Fruit fly (Drosophila melanogaster): ENCODE data around the gene Blos3.

Gene Blos3

DNA sequence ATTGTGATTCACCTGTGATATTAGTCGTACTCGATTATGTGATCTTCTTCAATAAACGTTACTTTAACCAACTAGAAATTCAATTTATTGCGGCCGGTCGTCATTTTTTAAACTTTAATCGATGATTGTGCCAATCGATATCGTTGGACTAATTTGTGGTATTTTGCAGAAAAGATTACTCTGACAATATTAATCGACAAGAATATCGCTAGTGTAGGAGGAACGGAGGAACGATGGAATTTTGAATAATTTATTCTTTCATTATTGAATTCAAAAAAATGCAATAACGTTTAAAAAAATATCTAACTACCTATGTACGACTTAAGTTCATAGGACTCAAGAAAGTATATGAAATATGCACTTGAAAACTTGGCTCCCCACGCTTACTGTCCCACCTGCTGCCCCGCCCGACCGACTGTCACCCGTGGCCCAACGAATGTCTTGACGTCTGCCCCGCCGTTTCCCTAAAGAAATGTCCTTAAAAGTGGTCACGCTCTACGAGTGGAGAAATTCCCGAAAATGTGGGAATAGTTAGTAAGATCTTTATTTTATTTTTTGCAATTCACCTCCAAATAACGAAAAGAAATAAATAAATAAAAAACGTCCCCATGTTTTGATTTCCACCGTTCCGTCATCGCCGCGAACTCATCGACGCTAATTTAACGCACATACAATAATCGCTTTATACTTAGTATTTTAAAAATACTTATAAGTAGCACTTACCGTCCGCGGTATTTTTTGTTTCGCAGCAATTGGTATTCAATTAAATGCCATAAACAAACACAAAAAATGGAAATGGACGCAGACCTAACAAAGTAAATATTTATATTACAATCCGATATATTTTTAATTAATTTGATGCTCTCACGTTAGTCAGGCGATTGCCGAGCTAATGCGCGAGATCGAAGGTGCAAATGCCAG, 4.3 kb upstream of the Blos3 start, which contains the start of gene CG14074 (continued):
- TF ChIP-seq sna (GFP tag; IDR thresholded peaks at IDR 0.05; ENCODE audit: partially characterized antibody) (no peak), CG4404 (GFP tag; IDR thresholded peaks at IDR 0.05) (no peak), CG1602 (GFP tag; optimal IDR thresholded peaks at IDR 0.05) (no peak), Med (GFP tag) (peak; percentile 26), CG2129 (GFP tag; IDR thresholded peaks at IDR 0.05; ENCODE audit: partially characterized antibody) (peak; percentile 13; the same call in 1 of the 2 replicates), H15 (GFP tag; IDR thresholded peaks at IDR 0.05) (no peak), Pdp1 (GFP tag; optimal IDR thresholded peaks at IDR 0.05) (no peak), CG11398 (GFP tag; optimal IDR thresholded peaks at IDR 0.05) (no peak), btn (GFP tag; optimal IDR thresholded peaks at IDR 0.05) (no peak), CG13123 (GFP tag; optimal IDR thresholded peaks at IDR 0.05) (no peak), CG14667 (GFP tag; IDR thresholded peaks at IDR 0.05) (no peak), HmgZ (tag; optimal IDR thresholded peaks at IDR 0.05) (no peak), Opbp (GFP tag; IDR thresholded peaks at IDR 0.05; ENCODE audit: partially characterized antibody) (peak; percentile 78; the same call in 2 of the 3 replicates), CG18011 (GFP tag; optimal IDR thresholded peaks at IDR 0.05) (no peak), CG18599 (GFP tag; optimal IDR thresholded peaks at IDR 0.05) (no peak), sima (GFP tag; optimal IDR thresholded peaks at IDR 0.05) (no peak), ci (GFP tag; IDR thresholded peaks at IDR 0.05) (no peak), nerfin-1 (tag; optimal IDR thresholded peaks at IDR 0.05) (no peak), CG10321 (GFP tag; IDR thresholded peaks at IDR 0.05) (no peak)

DNA sequence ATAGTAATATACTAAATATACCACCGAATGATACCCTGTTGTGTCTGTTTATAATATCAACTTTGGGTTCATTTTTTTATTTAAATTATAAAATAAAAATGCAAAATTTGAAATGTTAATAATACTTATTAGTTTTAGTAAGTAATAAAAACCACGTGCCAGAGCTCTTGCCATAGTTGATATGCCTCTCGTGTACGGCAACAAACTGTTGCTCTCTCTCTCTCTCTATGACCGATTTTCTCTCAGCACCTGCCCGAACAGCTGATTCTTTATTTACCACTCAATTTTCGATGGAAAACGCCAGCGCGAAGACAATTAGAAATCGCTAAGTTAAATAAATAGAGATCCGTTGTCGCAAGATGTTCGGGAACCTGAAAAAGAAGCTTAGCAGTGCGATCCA, 2.5 kb upstream of the Blos3 start, which contains the start of gene Dysb:
Gene Dysb (plus strand): TSS at position 251 of the 400 bp plus-strand sequence.
- TF ChIP-seq fd102C (GFP tag; optimal IDR thresholded peaks at IDR 0.05) (peak; percentile 41), CG10565 (GFP tag; optimal IDR thresholded peaks at IDR 0.05) (no peak), Blimp-1 (GFP tag; optimal IDR thresholded peaks at IDR 0.05) (peak; percentile 88), Myb (GFP tag; optimal IDR thresholded peaks at IDR 0.05) (peak; percentile 4), da (GFP tag; optimal IDR thresholded peaks at IDR 0.05) (peak; percentile 5), CG7839 (tag; optimal IDR thresholded peaks at IDR 0.05) (peak; percentile 90), CG10654 (GFP tag; optimal IDR thresholded peaks at IDR 0.05) (peak; percentile 71), unpg (GFP tag; optimal IDR thresholded peaks at IDR 0.05) (peak; percentile 92), sima (GFP tag; optimal IDR thresholded peaks at IDR 0.05) (no peak), cad (GFP tag; optimal IDR thresholded peaks at IDR 0.05) (no peak), CG43689 (GFP tag; IDR thresholded peaks at IDR 0.05) (peak; percentile 67; the same call in 1 of the 2 replicates), aop (GFP tag; IDR thresholded peaks at IDR 0.05) (peak; percentile 74), Eip74EF (GFP tag; optimal IDR thresholded peaks at IDR 0.05) (peak in 1 of 2 experiments; percentile 78), ci (GFP tag; IDR thresholded peaks at IDR 0.05) (peak; percentile 95), toy (GFP tag; IDR thresholded peaks at IDR 0.05) (peak; percentile 77; the same call in 1 of the 2 replicates), CG4820 (GFP tag; optimal IDR thresholded peaks at IDR 0.05) (peak; percentile 63), eve (GFP tag; optimal IDR thresholded peaks at IDR 0.05) (no peak), pfk (GFP tag; optimal IDR thresholded peaks at IDR 0.05) (peak; percentile 38), Stat92E (GFP tag; optimal IDR thresholded peaks at IDR 0.05) (peak in 1 of 3 experiments; percentile 68), tio (GFP tag; optimal IDR thresholded peaks at IDR 0.05) (peak; percentile 67), CG42726 (GFP tag; IDR thresholded peaks at IDR 0.05; ENCODE audit: partially characterized antibody) (no peak), BtbVII (GFP tag; optimal IDR thresholded peaks at IDR 0.05) (peak; percentile 88), CG11695 (GFP tag; IDR thresholded peaks at IDR 0.05) (peak; percentile 91), CG30431 (GFP tag; optimal IDR thresholded peaks at IDR 0.05) (peak; percentile 59), CG4617 (GFP tag; optimal IDR thresholded peaks at IDR 0.05; ENCODE audit: borderline replicate concordance) (peak; percentile 39), rib (GFP tag; IDR thresholded peaks at IDR 0.05) (peak; percentile 81), Dbx (GFP tag; IDR thresholded peaks at IDR 0.05) (peak; percentile 92), schlank (tag; optimal IDR thresholded peaks at IDR 0.05) (peak; percentile 70), H2.0 (GFP tag; IDR thresholded peaks at IDR 0.05) (peak; percentile 89), CG12744 (GFP tag; optimal IDR thresholded peaks at IDR 0.05) (peak; percentile 65)
